In genomic region chr3L:9974172-9974896, dm6 we compare ENCODE assay signal across 1 fruit fly cellular context.
TF ChIP-seq lines count a peak whose summit lies in the region.

Gene dpr6, plus strand, starts transcription at chr3L:9974651.

TF ChIP-seq in whole organism, embryonic, 481 proteins besides CTCF, POLR2A, EP300 and RAD21 (continued from another document):
- TF ChIP-seq Fer1 (GFP tag; optimal IDR thresholded peaks at IDR 0.05; lab: Kevin White, UChicago), result peak; percentile 12
- no peak for TF ChIP-seq Hmr (GFP tag; optimal IDR thresholded peaks at IDR 0.05; lab: Kevin White, UChicago)
- peak; percentile 25 for TF ChIP-seq scrt (GFP tag; optimal IDR thresholded peaks at IDR 0.05; lab: Kevin White, UChicago)
- no peak for TF ChIP-seq kay (GFP tag; optimal IDR thresholded peaks at IDR 0.05; lab: Kevin White, UChicago)
- no peak for TF ChIP-seq dimm (GFP tag; IDR thresholded peaks at IDR 0.05; lab: Robert Waterston, UW)
- no peak for TF ChIP-seq pho (GFP tag; optimal IDR thresholded peaks at IDR 0.05; lab: Kevin White, UChicago)
- TF ChIP-seq CG7963 (GFP tag; IDR thresholded peaks at IDR 0.05; lab: Robert Waterston, UW; ENCODE audit: partially characterized antibody), result no peak
- no peak for TF ChIP-seq mam (GFP tag; optimal IDR thresholded peaks at IDR 0.05; lab: Kevin White, UChicago)
- no peak for TF ChIP-seq CG12744 (GFP tag; optimal IDR thresholded peaks at IDR 0.05; lab: Kevin White, UChicago)
- TF ChIP-seq Deaf1 (tag; optimal IDR thresholded peaks at IDR 0.05; lab: Kevin White, UChicago), result peak; percentile 46
- TF ChIP-seq CG31365 (tag; optimal IDR thresholded peaks at IDR 0.05; lab: Kevin White, UChicago), result no peak
- no peak for TF ChIP-seq CG5245 (GFP tag; optimal IDR thresholded peaks at IDR 0.05; lab: Kevin White, UChicago)
- TF ChIP-seq Optix (GFP tag; IDR thresholded peaks at IDR 0.05; lab: Robert Waterston, UW), result no peak
- TF ChIP-seq CG4328 (GFP tag; optimal IDR thresholded peaks at IDR 0.05; lab: Kevin White, UChicago), result no peak
- no peak for TF ChIP-seq CG9932 (GFP tag; IDR thresholded peaks at IDR 0.05; lab: Robert Waterston, UW)
- TF ChIP-seq eve (GFP tag; optimal IDR thresholded peaks at IDR 0.05; lab: Kevin White, UChicago), result peak in 1 of 2 experiments; percentile 0
- TF ChIP-seq az2 (GFP tag; optimal IDR thresholded peaks at IDR 0.05; lab: Kevin White, UChicago), result no peak
- TF ChIP-seq Mad (GFP tag; optimal IDR thresholded peaks at IDR 0.05; lab: Kevin White, UChicago), result no peak
- no peak for TF ChIP-seq gsb-n (tag; optimal IDR thresholded peaks at IDR 0.05; lab: Kevin White, UChicago)
- TF ChIP-seq chm (GFP tag; IDR thresholded peaks at IDR 0.05; lab: Robert Waterston, UW), result no peak
- TF ChIP-seq ewg (GFP tag; optimal IDR thresholded peaks at IDR 0.05; lab: Kevin White, UChicago), result peak; percentile 85
- TF ChIP-seq bigmax (GFP tag; optimal IDR thresholded peaks at IDR 0.05; lab: Kevin White, UChicago), result no peak
- no peak for TF ChIP-seq CG10147 (GFP tag; optimal IDR thresholded peaks at IDR 0.05; lab: Kevin White, UChicago)
- no peak for TF ChIP-seq maf-S (GFP tag; optimal IDR thresholded peaks at IDR 0.05; lab: Kevin White, UChicago)
- 0 out of 3 replicates have a peak, but pooled peaks have one; percentile 13 for TF ChIP-seq zen2 (GFP tag; IDR thresholded peaks at IDR 0.05; lab: Robert Waterston, UW; ENCODE audit: partially characterized antibody)
- TF ChIP-seq CG18764 (GFP tag; optimal IDR thresholded peaks at IDR 0.05; lab: Kevin White, UChicago), result no peak
- no peak for TF ChIP-seq Hr3 (GFP tag; optimal IDR thresholded peaks at IDR 0.05; lab: Kevin White, UChicago)
- no peak for TF ChIP-seq ap (GFP tag; IDR thresholded peaks at IDR 0.05; lab: Robert Waterston, UW)
- no peak for TF ChIP-seq CG3281 (GFP tag; optimal IDR thresholded peaks at IDR 0.05; lab: Kevin White, UChicago)
- no peak for TF ChIP-seq CG8478 (optimal IDR thresholded peaks at IDR 0.05; lab: Kevin White, UChicago)
- no peak for TF ChIP-seq CG10267 (tag; optimal IDR thresholded peaks at IDR 0.05; lab: Kevin White, UChicago)
- no peak for TF ChIP-seq ash1 (GFP tag; optimal IDR thresholded peaks at IDR 0.05; lab: Kevin White, UChicago)
- TF ChIP-seq Oli (tag; optimal IDR thresholded peaks at IDR 0.05; lab: Kevin White, UChicago), result no peak
- no peak for TF ChIP-seq CG8359 (GFP tag; optimal IDR thresholded peaks at IDR 0.05; lab: Kevin White, UChicago; ENCODE audit: borderline replicate concordance)
- TF ChIP-seq jumu (GFP tag; optimal IDR thresholded peaks at IDR 0.05; lab: Kevin White, UChicago), result no peak
- TF ChIP-seq lola (GFP tag; optimal IDR thresholded peaks at IDR 0.05; lab: Kevin White, UChicago), result no peak
- TF ChIP-seq Jarid2 (GFP tag; optimal IDR thresholded peaks at IDR 0.05; lab: Kevin White, UChicago), result peak; percentile 50
- TF ChIP-seq Atf6 (GFP tag; IDR thresholded peaks at IDR 0.05; lab: Robert Waterston, UW), result no peak
- TF ChIP-seq lbe (GFP tag; optimal IDR thresholded peaks at IDR 0.05; lab: Kevin White, UChicago), result no peak
- no peak for TF ChIP-seq dmrt11E (tag; optimal IDR thresholded peaks at IDR 0.05; lab: Kevin White, UChicago)
- TF ChIP-seq CG3726 (GFP tag; IDR thresholded peaks at IDR 0.05; lab: Robert Waterston, UW), result no peak
- TF ChIP-seq pzg (GFP tag; optimal IDR thresholded peaks at IDR 0.05; lab: Kevin White, UChicago), result no peak
- no peak for TF ChIP-seq Neu2 (GFP tag; optimal IDR thresholded peaks at IDR 0.05; lab: Kevin White, UChicago; ENCODE audit: borderline replicate concordance)
- TF ChIP-seq CG3838 (GFP tag; optimal IDR thresholded peaks at IDR 0.05; lab: Kevin White, UChicago), result no peak
- TF ChIP-seq abd-A (tag; optimal IDR thresholded peaks at IDR 0.05; lab: Kevin White, UChicago), result no peak
- TF ChIP-seq zen (tag; optimal IDR thresholded peaks at IDR 0.05; lab: Kevin White, UChicago), result no peak
- TF ChIP-seq repo (GFP tag; optimal IDR thresholded peaks at IDR 0.05; lab: Kevin White, UChicago), result no peak
- no peak for TF ChIP-seq Spps (tag; optimal IDR thresholded peaks at IDR 0.05; lab: Kevin White, UChicago)
- no peak for TF ChIP-seq corto (GFP tag; optimal IDR thresholded peaks at IDR 0.05; lab: Kevin White, UChicago)
- no peak for TF ChIP-seq Dek (tag; optimal IDR thresholded peaks at IDR 0.05; lab: Kevin White, UChicago)
- peak; percentile 55 for TF ChIP-seq Dp (GFP tag; optimal IDR thresholded peaks at IDR 0.05; lab: Kevin White, UChicago)
- no peak for TF ChIP-seq CG11560 (tag; IDR thresholded peaks at IDR 0.05; lab: Robert Waterston, UW)
- TF ChIP-seq Hr39 (optimal IDR thresholded peaks at IDR 0.05; lab: Kevin White, UChicago), result no peak
- 0 out of 3 replicates have a peak, but pooled peaks have one; percentile 31 for TF ChIP-seq ci (GFP tag; IDR thresholded peaks at IDR 0.05; lab: Robert Waterston, UW)
- 0 out of 3 replicates have a peak, but pooled peaks have one; percentile 13 for TF ChIP-seq so (GFP tag; IDR thresholded peaks at IDR 0.05; lab: Robert Waterston, UW)
- no peak for TF ChIP-seq CG30403 (GFP tag; optimal IDR thresholded peaks at IDR 0.05; lab: Kevin White, UChicago)
- TF ChIP-seq Sry-β (GFP tag; optimal IDR thresholded peaks at IDR 0.05; lab: Kevin White, UChicago), result no peak
- no peak for TF ChIP-seq wdn (GFP tag; IDR thresholded peaks at IDR 0.05; lab: Robert Waterston, UW)
- no peak for TF ChIP-seq chn (GFP tag; optimal IDR thresholded peaks at IDR 0.05; lab: Kevin White, UChicago)
- TF ChIP-seq crc (GFP tag; optimal IDR thresholded peaks at IDR 0.05; lab: Kevin White, UChicago), result no peak
- TF ChIP-seq zfh1 (GFP tag; IDR thresholded peaks at IDR 0.05; lab: Robert Waterston, UW), result no peak
- no peak for TF ChIP-seq ham (GFP tag; IDR thresholded peaks at IDR 0.05; lab: Robert Waterston, UW)
- peak; percentile 60; the same call in 1 of the 2 replicates for TF ChIP-seq Dip2 (GFP tag; IDR thresholded peaks at IDR 0.05; lab: Robert Waterston, UW)
- TF ChIP-seq Opbp (GFP tag; IDR thresholded peaks at IDR 0.05; lab: Robert Waterston, UW; ENCODE audit: partially characterized antibody), result no peak
- no peak for TF ChIP-seq CG10959 (GFP tag; IDR thresholded peaks at IDR 0.05; lab: Robert Waterston, UW)
- TF ChIP-seq CG9609 (GFP tag; optimal IDR thresholded peaks at IDR 0.05; lab: Kevin White, UChicago), result no peak
- no peak for TF ChIP-seq CG2712 (tag; optimal IDR thresholded peaks at IDR 0.05; lab: Kevin White, UChicago)
- no peak for TF ChIP-seq gce (GFP tag; IDR thresholded peaks at IDR 0.05; lab: Robert Waterston, UW)
- no peak for TF ChIP-seq CG2875 (GFP tag; optimal IDR thresholded peaks at IDR 0.05; lab: Kevin White, UChicago)
- TF ChIP-seq Dip3 (GFP tag; optimal IDR thresholded peaks at IDR 0.05; lab: Kevin White, UChicago), result no peak
- TF ChIP-seq tin (GFP tag; optimal IDR thresholded peaks at IDR 0.05; lab: Kevin White, UChicago), result no peak
- no peak for TF ChIP-seq dm (GFP tag; optimal IDR thresholded peaks at IDR 0.05; lab: Kevin White, UChicago)
- no peak for TF ChIP-seq amos (GFP tag; IDR thresholded peaks at IDR 0.05; lab: Robert Waterston, UW; ENCODE audit: partially characterized antibody)
- TF ChIP-seq CG13287 (GFP tag; IDR thresholded peaks at IDR 0.05; lab: Robert Waterston, UW; ENCODE audit: partially characterized antibody), result 0 out of 2 replicates have a peak, but pooled peaks have one; percentile 13
- TF ChIP-seq Ets65A (GFP tag; lab: Kevin White, UChicago), result peak; percentile 58
- TF ChIP-seq E2f2 (GFP tag; IDR thresholded peaks at IDR 0.05; lab: Robert Waterston, UW), result peak; percentile 68
- no peak for TF ChIP-seq CG15269 (tag; optimal IDR thresholded peaks at IDR 0.05; lab: Kevin White, UChicago)
- 0 out of 2 replicates have a peak, but pooled peaks have one; percentile 24 for TF ChIP-seq Bgb (GFP tag; IDR thresholded peaks at IDR 0.05; lab: Robert Waterston, UW; ENCODE audit: partially characterized antibody)
- TF ChIP-seq CG2120 (GFP tag; optimal IDR thresholded peaks at IDR 0.05; lab: Kevin White, UChicago), result no peak
- peak in 1 of 2 experiments; percentile 75 for TF ChIP-seq crp (GFP tag; optimal IDR thresholded peaks at IDR 0.05; lab: Kevin White, UChicago)
- no peak for TF ChIP-seq CG31388 (GFP tag; optimal IDR thresholded peaks at IDR 0.05; lab: Kevin White, UChicago)
- TF ChIP-seq CG6272 (GFP tag; IDR thresholded peaks at IDR 0.05; lab: Robert Waterston, UW), result no peak
- no peak for TF ChIP-seq Tbp (GFP tag; optimal IDR thresholded peaks at IDR 0.05; lab: Kevin White, UChicago)
- no peak for TF ChIP-seq B-H2 (GFP tag; optimal IDR thresholded peaks at IDR 0.05; lab: Kevin White, UChicago)
- no peak for TF ChIP-seq CG1024 (GFP tag; IDR thresholded peaks at IDR 0.05; lab: Robert Waterston, UW)
- TF ChIP-seq CG11456 (GFP tag; IDR thresholded peaks at IDR 0.05; lab: Robert Waterston, UW), result no peak
- no peak for TF ChIP-seq CG15696 (tag; optimal IDR thresholded peaks at IDR 0.05; lab: Kevin White, UChicago)
- peak in 1 of 2 experiments; percentile 17 for TF ChIP-seq Trl (optimal IDR thresholded peaks at IDR 0.05; lab: Kevin White, UChicago)
- TF ChIP-seq Trl (GFP tag; optimal IDR thresholded peaks at IDR 0.05; lab: Kevin White, UChicago), result no peak
- no peak for TF ChIP-seq CG3407 (GFP tag; optimal IDR thresholded peaks at IDR 0.05; lab: Kevin White, UChicago)
- TF ChIP-seq gcm2 (GFP tag; optimal IDR thresholded peaks at IDR 0.05; lab: Kevin White, UChicago), result no peak
- TF ChIP-seq CG14441 (GFP tag; IDR thresholded peaks at IDR 0.05; lab: Robert Waterston, UW), result no peak
- TF ChIP-seq CG18476 (GFP tag; optimal IDR thresholded peaks at IDR 0.05; lab: Kevin White, UChicago), result no peak
- TF ChIP-seq pum (GFP tag; optimal IDR thresholded peaks at IDR 0.05; lab: Kevin White, UChicago), result no peak
- no peak for TF ChIP-seq yki (optimal IDR thresholded peaks at IDR 0.05; lab: Kevin White, UChicago)
- no peak for TF ChIP-seq inv (GFP tag; IDR thresholded peaks at IDR 0.05; lab: Robert Waterston, UW; ENCODE audit: partially characterized antibody)
- peak; percentile 10 for TF ChIP-seq CG1603 (tag; optimal IDR thresholded peaks at IDR 0.05; lab: Kevin White, UChicago)
- TF ChIP-seq mirr (GFP tag; optimal IDR thresholded peaks at IDR 0.05; lab: Kevin White, UChicago), result no peak
- no peak for TF ChIP-seq sob (GFP tag; IDR thresholded peaks at IDR 0.05; lab: Robert Waterston, UW)
- TF ChIP-seq NfI (GFP tag; optimal IDR thresholded peaks at IDR 0.05; lab: Kevin White, UChicago), result peak; percentile 23
- TF ChIP-seq gcm (GFP tag; optimal IDR thresholded peaks at IDR 0.05; lab: Kevin White, UChicago), result no peak
- TF ChIP-seq dmrt99B (tag; optimal IDR thresholded peaks at IDR 0.05; lab: Kevin White, UChicago), result no peak
- no peak for TF ChIP-seq Scr (GFP tag; IDR thresholded peaks at IDR 0.05; lab: Robert Waterston, UW; ENCODE audit: partially characterized antibody)
- no peak for TF ChIP-seq CG9727 (GFP tag; optimal IDR thresholded peaks at IDR 0.05; lab: Kevin White, UChicago)
- no peak for TF ChIP-seq nmo (GFP tag; optimal IDR thresholded peaks at IDR 0.05; lab: Kevin White, UChicago)
- TF ChIP-seq Chrac-16 (GFP tag; optimal IDR thresholded peaks at IDR 0.05; lab: Kevin White, UChicago), result no peak
- no peak for TF ChIP-seq Gug (GFP tag; IDR thresholded peaks at IDR 0.05; lab: Robert Waterston, UW)
- no peak for TF ChIP-seq CG42726 (GFP tag; IDR thresholded peaks at IDR 0.05; lab: Robert Waterston, UW; ENCODE audit: partially characterized antibody)
- 0 out of 3 replicates have a peak, but pooled peaks have one; percentile 21 for TF ChIP-seq CG34224 (GFP tag; IDR thresholded peaks at IDR 0.05; lab: Robert Waterston, UW; ENCODE audit: partially characterized antibody)
- no peak for TF ChIP-seq bsh (GFP tag; optimal IDR thresholded peaks at IDR 0.05; lab: Kevin White, UChicago)
- no peak for TF ChIP-seq wek (GFP tag; optimal IDR thresholded peaks at IDR 0.05; lab: Kevin White, UChicago)
- no peak for TF ChIP-seq Mes4 (GFP tag; optimal IDR thresholded peaks at IDR 0.05; lab: Kevin White, UChicago)
- TF ChIP-seq CG12391 (tag; optimal IDR thresholded peaks at IDR 0.05; lab: Kevin White, UChicago), result no peak
- TF ChIP-seq CG34422 (GFP tag; IDR thresholded peaks at IDR 0.05; lab: Robert Waterston, UW), result no peak
- no peak for TF ChIP-seq HLH54F (GFP tag; optimal IDR thresholded peaks at IDR 0.05; lab: Kevin White, UChicago)
